Worm (Caenorhabditis elegans): Measurements from ENCODE around the gene jip-1.

DNA sequence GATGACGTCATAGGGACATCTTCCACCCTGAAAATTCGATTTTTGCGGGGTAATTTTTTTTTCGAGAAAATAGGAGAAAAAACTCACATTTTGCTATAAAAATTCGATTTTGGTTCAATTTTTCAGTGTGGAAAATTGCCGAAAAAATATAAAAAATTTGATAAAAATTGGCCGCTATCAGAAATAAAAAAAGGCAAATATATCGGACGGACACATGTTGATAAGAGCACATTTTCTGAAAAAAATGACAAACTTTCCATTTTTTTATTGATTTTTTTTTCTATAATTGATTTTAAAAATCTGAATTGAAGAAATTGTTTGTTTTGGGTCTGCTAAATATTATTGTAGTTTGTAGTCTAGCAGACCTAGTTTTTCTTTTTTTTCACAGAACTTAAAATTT lies 28.7 kb downstream of the jip-1 start, which contains the start of gene C13A10.1:
- no peak for TF ChIP-seq elt-1 (tag; optimal IDR thresholded peaks at IDR 0.05)
- peak; percentile 26 for TF ChIP-seq pqm-1 (tag; optimal IDR thresholded peaks at IDR 0.05)
- no peak for TF ChIP-seq nhr-11 (tag; optimal IDR thresholded peaks at IDR 0.05)
- TF ChIP-seq ama-1 (optimal IDR thresholded peaks at IDR 0.05): no peak
- no peak for TF ChIP-seq jun-1 (tag; optimal IDR thresholded peaks at IDR 0.05)
- TF ChIP-seq ztf-4 (tag; optimal IDR thresholded peaks at IDR 0.05): no peak
- TF ChIP-seq skn-1 (tag; optimal IDR thresholded peaks at IDR 0.05): no peak
- TF ChIP-seq snpc-4 (tag; optimal IDR thresholded peaks at IDR 0.05): no peak
- TF ChIP-seq unc-62 (GFP tag; optimal IDR thresholded peaks at IDR 0.05): no peak
- no peak for TF ChIP-seq ceh-82 (tag; optimal IDR thresholded peaks at IDR 0.05)
- TF ChIP-seq nhr-28 (tag; optimal IDR thresholded peaks at IDR 0.05): no peak
